Worm (Caenorhabditis elegans) whole organism, mixed stage, embryonic: Measurements from ENCODE around the gene egl-5.

Experiments
- M03D4.4 ChIP-seq: sonication (generic microtip); optimal IDR thresholded peaks from 2 replicates; lab custom pipeline; 2017; ENCODE audit warnings: mild to moderate bottlenecking, missing genetic modification characterization, missing compliant biosample characterization
- bed-3 ChIP-seq: fragments of 200-800 bp; sonication (Bioruptor generic); optimal IDR thresholded peaks from 3 replicates; lab custom pipeline; 2018; ENCODE audit warnings: mild to moderate bottlenecking, missing genetic modification characterization, moderate library complexity, missing compliant biosample characterization
- blmp-1 ChIP-seq: fragments of 150-350 bp; optimal IDR thresholded peaks from 2 replicates; lab custom pipeline; 2014; ENCODE audit warnings: missing biosample characterization, missing genetic modification characterization
- ceh-39 ChIP-seq: fragments of 150-350 bp; optimal IDR thresholded peaks from 2 replicates; lab custom pipeline; 2014; ENCODE audit warnings: missing biosample characterization, missing genetic modification characterization
- ceh-83 ChIP-seq: fragments of 200-800 bp; sonication (Bioruptor generic); optimal IDR thresholded peaks from 2 replicates; lab custom pipeline; 2018; ENCODE audit warnings: mild to moderate bottlenecking, missing genetic modification characterization, missing compliant biosample characterization
- ces-1 ChIP-seq: fragments of 150-350 bp; optimal IDR thresholded peaks from 2 replicates; lab custom pipeline; 2014; ENCODE audit warnings: missing biosample characterization, missing genetic modification reagents, missing genetic modification characterization
- cnd-1 ChIP-seq: fragments of 200-800 bp; sonication (Bioruptor generic); optimal IDR thresholded peaks from 2 replicates; lab custom pipeline; 2018; ENCODE audit warnings: mild to moderate bottlenecking, missing genetic modification characterization, missing compliant biosample characterization
- drap-1 ChIP-seq: fragments of 200-800 bp; sonication (Bioruptor generic); optimal IDR thresholded peaks from 3 replicates; lab custom pipeline; 2018; ENCODE audit warnings: mild to moderate bottlenecking, missing genetic modification characterization, missing compliant biosample characterization
- elt-1 ChIP-seq: sonication (generic microtip); optimal IDR thresholded peaks from 2 replicates; lab custom pipeline; 2017; ENCODE audit warnings: missing genetic modification characterization, mild to moderate bottlenecking, missing compliant biosample characterization, antibody characterized with exemption, moderate library complexity, borderline replicate concordance; ENCODE audit not compliant: insufficient read depth
- elt-3 ChIP-seq: fragments of 150-350 bp; optimal IDR thresholded peaks from 2 replicates; lab custom pipeline; 2014; ENCODE audit warnings: missing biosample characterization, missing genetic modification characterization
- flh-1 ChIP-seq: fragments of 200-800 bp; sonication (Bioruptor generic); optimal IDR thresholded peaks from 2 replicates; lab custom pipeline; 2018; ENCODE audit warnings: mild to moderate bottlenecking, missing genetic modification characterization, moderate library complexity, missing compliant biosample characterization
- ham-2 ChIP-seq: fragments of 200-800 bp; sonication (Bioruptor generic); optimal IDR thresholded peaks from 2 replicates; lab custom pipeline; 2018; ENCODE audit warnings: mild to moderate bottlenecking, missing genetic modification characterization, missing compliant biosample characterization
- hlh-1 ChIP-seq: fragments of 150-350 bp; optimal IDR thresholded peaks from 2 replicates; lab custom pipeline; 2014; ENCODE audit warnings: missing biosample characterization, missing genetic modification reagents, missing genetic modification characterization
- lin-13 ChIP-seq: fragments of 150-350 bp; optimal IDR thresholded peaks from 2 replicates; lab custom pipeline; 2014; ENCODE audit warnings: missing biosample characterization, missing genetic modification characterization
- lin-32 ChIP-seq: fragments of 200-800 bp; sonication (Bioruptor generic); optimal IDR thresholded peaks from 2 replicates; lab custom pipeline; 2018; ENCODE audit warnings: mild to moderate bottlenecking, missing genetic modification characterization, missing compliant biosample characterization
- lsy-2 ChIP-seq: fragments of 150-350 bp; optimal IDR thresholded peaks from 2 replicates; lab custom pipeline; 2014; ENCODE audit warnings: missing biosample characterization, missing genetic modification characterization
- mab-5 ChIP-seq: fragments of 150-350 bp; optimal IDR thresholded peaks from 2 replicates; lab custom pipeline; 2014; ENCODE audit warnings: missing biosample characterization, missing genetic modification characterization
- nhr-12 ChIP-seq: fragments of 150-350 bp; optimal IDR thresholded peaks from 2 replicates; lab custom pipeline; 2014; ENCODE audit warnings: missing biosample characterization, missing genetic modification characterization
- nhr-2 ChIP-seq: fragments of 150-350 bp; optimal IDR thresholded peaks from 2 replicates; lab custom pipeline; 2014; ENCODE audit warnings: missing biosample characterization, missing genetic modification characterization
- nhr-237 ChIP-seq: fragments of 150-350 bp; optimal IDR thresholded peaks from 2 replicates; lab custom pipeline; 2014; ENCODE audit warnings: missing biosample characterization, missing genetic modification characterization
- nhr-28 ChIP-seq: fragments of 150-350 bp; optimal IDR thresholded peaks from 2 replicates; lab custom pipeline; 2014; ENCODE audit warnings: missing biosample characterization, missing genetic modification characterization
- nhr-76 ChIP-seq: sonication (generic microtip); optimal IDR thresholded peaks from 2 replicates; lab custom pipeline; 2017; ENCODE audit warnings: missing biosample characterization, missing genetic modification characterization
- pha-4 ChIP-seq: fragments of 150-350 bp; optimal IDR thresholded peaks from 2 replicates; lab custom pipeline; 2018; ENCODE audit warnings: missing biosample characterization, missing genetic modification reagents, missing genetic modification characterization
- sem-2 ChIP-seq: fragments of 200-800 bp; sonication (Bioruptor generic); optimal IDR thresholded peaks from 2 replicates; lab custom pipeline; 2018; ENCODE audit warnings: mild to moderate bottlenecking, missing genetic modification characterization, missing compliant biosample characterization
- snpc-4 ChIP-seq: fragments of 150-350 bp; optimal IDR thresholded peaks from 2 replicates; lab custom pipeline; 2014; ENCODE audit warnings: missing biosample characterization, missing genetic modification characterization
- sptf-1 ChIP-seq: sonication (generic microtip); optimal IDR thresholded peaks from 2 replicates; lab custom pipeline; 2017; ENCODE audit warnings: mild to moderate bottlenecking, missing genetic modification characterization, moderate library complexity, missing compliant biosample characterization
- tbx-8 ChIP-seq: fragments of 200-800 bp; sonication (Bioruptor generic); optimal IDR thresholded peaks from 2 replicates; lab custom pipeline; 2018; ENCODE audit warnings: mild to moderate bottlenecking, missing genetic modification characterization, moderate library complexity, missing compliant biosample characterization
- unc-120 ChIP-seq: sonication (generic microtip); optimal IDR thresholded peaks from 2 replicates; lab custom pipeline; 2017; ENCODE audit warnings: missing genetic modification characterization, missing compliant biosample characterization; ENCODE audit not compliant: poor library complexity, severe bottlenecking
- unc-39 ChIP-seq: fragments of 150-350 bp; optimal IDR thresholded peaks from 2 replicates; lab custom pipeline; 2014; ENCODE audit warnings: missing biosample characterization, missing genetic modification characterization
- unc-62 ChIP-seq: fragments of 150-350 bp; optimal IDR thresholded peaks from 2 replicates; lab custom pipeline; 2014; ENCODE audit warnings: missing biosample characterization, missing genetic modification reagents, missing genetic modification characterization
- zip-8 ChIP-seq: fragments of 150-350 bp; optimal IDR thresholded peaks from 2 replicates; lab custom pipeline; 2014; ENCODE audit warnings: missing biosample characterization, missing genetic modification characterization
- ztf-11 ChIP-seq: fragments of 150-350 bp; optimal IDR thresholded peaks from 2 replicates; lab custom pipeline; 2014; ENCODE audit warnings: missing biosample characterization, missing genetic modification characterization

The egl-5 gene

ce11 chrIII:7855468-7855867 lies 41.3 kb downstream of the egl-5 start:
- TF ChIP-seq ham-2 (GFP tag; lab: Kevin White, UChicago) (no peak), nhr-12 (tag; lab: Kevin White, UChicago) (no peak), M03D4.4 (tag; lab: Kevin White, UChicago) (no peak), ces-1 (GFP tag; lab: Kevin White, UChicago) (no peak), drap-1 (GFP tag; lab: Kevin White, UChicago) (no peak), cnd-1 (tag; lab: Kevin White, UChicago) (no peak), bed-3 (GFP tag; lab: Kevin White, UChicago) (no peak), elt-1 (tag; lab: Kevin White, UChicago) (no peak), unc-39 (tag; lab: Kevin White, UChicago) (no peak), mab-5 (no peak), tbx-8 (no peak), ceh-39 (tag; lab: Kevin White, UChicago) (no peak), sptf-1 (tag; lab: Kevin White, UChicago) (no peak), blmp-1 (tag; lab: Kevin White, UChicago) (no peak), hlh-1 (tag; lab: Kevin White, UChicago) (no peak), flh-1 (GFP tag; lab: Kevin White, UChicago) (no peak), ztf-11 (no peak), nhr-237 (tag; lab: Kevin White, UChicago) (no peak), sem-2 (no peak), unc-120 (tag; lab: Kevin White, UChicago) (no peak)

ce11 chrIII:7857142-7857541 lies 43.0 kb downstream of the egl-5 start, which contains the start of gene tag-307:
tag-307 (minus strand) TSS chrIII:7857242.
- TF ChIP-seq unc-62 (GFP tag; lab: Kevin White, UChicago) (no peak), elt-1 (tag; lab: Kevin White, UChicago) (no peak), nhr-237 (tag; lab: Kevin White, UChicago) (no peak), cnd-1 (tag; lab: Kevin White, UChicago) (no peak), pha-4 (tag; lab: Kevin White, UChicago) (no peak), ztf-11 (no peak), snpc-4 (tag; lab: Kevin White, UChicago) (no peak), flh-1 (GFP tag; lab: Kevin White, UChicago) (no peak), hlh-1 (tag; lab: Kevin White, UChicago) (no peak), lin-32 (GFP tag; lab: Kevin White, UChicago) (no peak), lin-13 (tag; lab: Kevin White, UChicago) (no peak), nhr-28 (no peak), ceh-83 (no peak), unc-120 (tag; lab: Kevin White, UChicago) (no peak), drap-1 (GFP tag; lab: Kevin White, UChicago) (no peak), lsy-2 (no peak), ceh-39 (tag; lab: Kevin White, UChicago) (no peak), nhr-2 (no peak)

ce11 chrIII:7858407-7859029 lies 44.3 kb downstream of the egl-5 start, which contains the start of the genes coq-5 and ufm-1:
coq-5 (minus strand) TSS chrIII:7858457.
ufm-1 (plus strand) TSS chrIII:7858979.
- no peak for TF ChIP-seq nhr-76 (tag; lab: Kevin White, UChicago)
- peak; percentile 10 for TF ChIP-seq ces-1 (GFP tag; lab: Kevin White, UChicago)

- TF ChIP-seq zip-8 (tag; lab: Kevin White, UChicago) (no peak), lin-13 (tag; lab: Kevin White, UChicago) (no peak), nhr-12 (tag; lab: Kevin White, UChicago) (no peak), nhr-28 (no peak), unc-120 (tag; lab: Kevin White, UChicago) (no peak), elt-3 (tag; lab: Kevin White, UChicago) (no peak), nhr-76 (tag; lab: Kevin White, UChicago) (no peak), pha-4 (tag; lab: Kevin White, UChicago) (no peak), ham-2 (GFP tag; lab: Kevin White, UChicago) (no peak), mab-5 (no peak), sptf-1 (tag; lab: Kevin White, UChicago) (no peak), M03D4.4 (tag; lab: Kevin White, UChicago) (no peak), tbx-8 (no peak)
Observed at ce11 chrIII:7859313-7859712, 45.1 kb downstream of the egl-5 start, which contains the start of gene tomm-7. tomm-7 (plus strand) TSS chrIII:7859613.
